Fruit fly (Drosophila melanogaster) whole organism, embryonic: ENCODE data around the gene Rrp1.

Source experiments
- CG10959 ChIP-seq: fragments of 200-800 bp; sonication (Bioruptor generic); IDR thresholded peaks from 2 replicates; pipeline ENCODE4 v1.3.6; 2022; ENCODE audit warnings: missing biosample characterization, missing genetic modification characterization
- CG11398 ChIP-seq: fragments of 200-800 bp; sonication (Bioruptor generic); optimal IDR thresholded peaks from 2 replicates; lab custom pipeline; 2016; ENCODE audit warnings: missing biosample characterization, missing genetic modification characterization
- CG11504 ChIP-seq: fragments of 200-800 bp; sonication (Bioruptor generic); optimal IDR thresholded peaks from 3 replicates; lab custom pipeline; 2019; ENCODE audit warnings: missing biosample characterization, mild to moderate bottlenecking, missing genetic modification characterization, moderate library complexity
- CG11695 ChIP-seq: fragments of 200-800 bp; sonication (Bioruptor generic); IDR thresholded peaks from 3 replicates; pipeline ENCODE4 v1.3.6; 2022; ENCODE audit warnings: missing biosample characterization, missing genetic modification characterization
- CG12299 ChIP-seq: fragments of 200-800 bp; sonication (Bioruptor generic); optimal IDR thresholded peaks from 2 replicates; lab custom pipeline; 2018; ENCODE audit warnings: missing biosample characterization, mild to moderate bottlenecking, missing genetic modification characterization
- CG12391 ChIP-seq: fragments of 200-800 bp; sonication (Bioruptor generic); optimal IDR thresholded peaks from 3 replicates; lab custom pipeline; 2018; ENCODE audit warnings: missing biosample characterization, mild to moderate bottlenecking, missing genetic modification characterization, moderate library complexity
- CG13894 ChIP-seq: fragments of 200-800 bp; sonication (Bioruptor generic); optimal IDR thresholded peaks from 3 replicates; lab custom pipeline; 2018; ENCODE audit warnings: missing biosample characterization, mild to moderate bottlenecking, missing genetic modification characterization, moderate library complexity
- CG15514 ChIP-seq: fragments of 200-800 bp; sonication (Bioruptor generic); optimal IDR thresholded peaks from 3 replicates; lab custom pipeline; 2017; ENCODE audit warnings: missing biosample characterization, missing genetic modification characterization, mild to moderate bottlenecking, moderate library complexity, missing genetic modification reagents
- CG17361 ChIP-seq: fragments of 200-800 bp; sonication (Bioruptor generic); IDR thresholded peaks from 3 replicates; pipeline ENCODE4 v1.3.6; 2022; ENCODE audit warnings: missing biosample characterization, missing genetic modification characterization
- CG2202 ChIP-seq: fragments of 200-800 bp; sonication (Bioruptor generic); optimal IDR thresholded peaks from 2 replicates; lab custom pipeline; 2018; ENCODE audit warnings: missing biosample characterization, mild to moderate bottlenecking, missing genetic modification characterization
- CG33213 ChIP-seq: fragments of 200-800 bp; sonication (Bioruptor generic); optimal IDR thresholded peaks from 3 replicates; lab custom pipeline; 2016; ENCODE audit warnings: missing biosample characterization, missing genetic modification characterization
- CG34224 ChIP-seq: fragments of 200-800 bp; sonication (Bioruptor generic); IDR thresholded peaks from 3 replicates; pipeline ENCODE4 v1.3.6; 2022; ENCODE audit warnings: missing biosample characterization, missing genetic modification characterization; ENCODE audit not compliant: partially characterized antibody
- CG3726 ChIP-seq: fragments of 200-800 bp; sonication (Bioruptor generic); IDR thresholded peaks from 3 replicates; pipeline ENCODE4, ENCODE4 v1.3.6; 2022; ENCODE audit warnings: missing biosample characterization, missing genetic modification characterization
- CG3847 ChIP-seq: fragments of 200-800 bp; sonication (Bioruptor generic); IDR thresholded peaks from 2 replicates; pipeline ENCODE4 v1.3.6; 2022; ENCODE audit warnings: missing biosample characterization, missing genetic modification characterization
- CG4282 ChIP-seq: fragments of 200-800 bp; sonication (Bioruptor generic); optimal IDR thresholded peaks from 2 replicates; lab custom pipeline; 2016; ENCODE audit warnings: missing biosample characterization, missing genetic modification characterization
- CG4360 ChIP-seq: fragments of 200-800 bp; sonication (Bioruptor generic); IDR thresholded peaks from 2 replicates; pipeline ENCODE4 v1.3.6; 2022; ENCODE audit warnings: missing biosample characterization, missing genetic modification characterization
- CG4617 ChIP-seq: fragments of 200-800 bp; sonication (Bioruptor generic); optimal IDR thresholded peaks from 3 replicates; lab custom pipeline; 2016; ENCODE audit warnings: missing biosample characterization, missing genetic modification characterization, borderline replicate concordance
- CG8765 ChIP-seq: fragments of 200-800 bp; sonication (Bioruptor generic); IDR thresholded peaks from 2 replicates; pipeline ENCODE4 v1.3.6; 2022; ENCODE audit warnings: missing biosample characterization, missing genetic modification characterization
- CG9437 ChIP-seq: fragments of 200-800 bp; sonication (Bioruptor generic); optimal IDR thresholded peaks from 2 replicates; lab custom pipeline; 2018; ENCODE audit warnings: missing biosample characterization, mild to moderate bottlenecking, missing genetic modification characterization
- CG9609 ChIP-seq: fragments of 200-800 bp; sonication (Bioruptor generic); optimal IDR thresholded peaks from 3 replicates; lab custom pipeline; 2016; ENCODE audit warnings: missing biosample characterization, missing genetic modification characterization
- CG9932 ChIP-seq: fragments of 200-800 bp; sonication (Bioruptor generic); IDR thresholded peaks from 2 replicates; pipeline ENCODE4 v1.3.6; 2022; ENCODE audit warnings: missing biosample characterization, missing genetic modification characterization
- CTCF ChIP-seq: fragments of 200-800 bp; sonication (Bioruptor generic); optimal IDR thresholded peaks from 2 replicates; lab custom pipeline; 2017; ENCODE audit warnings: missing biosample characterization, mild to moderate bottlenecking, missing genetic modification characterization, moderate library complexity
- Hand ChIP-seq: fragments of 200-800 bp; sonication (Bioruptor generic); optimal IDR thresholded peaks from 2 replicates; lab custom pipeline; 2017; ENCODE audit warnings: mild to moderate bottlenecking, missing biosample characterization, missing genetic modification reagents, missing genetic modification characterization
- MTF-1 ChIP-seq: fragments of 200-800 bp; sonication (Bioruptor generic); optimal IDR thresholded peaks from 2 replicates; lab custom pipeline; 2018; ENCODE audit warnings: missing biosample characterization, mild to moderate bottlenecking, missing genetic modification characterization, borderline replicate concordance
- Myb ChIP-seq: fragments of 200-800 bp; sonication (Bioruptor generic); optimal IDR thresholded peaks from 2 replicates; lab custom pipeline; 2016; ENCODE audit warnings: missing biosample characterization, missing genetic modification characterization
- NfI ChIP-seq: fragments of 200-800 bp; sonication (Bioruptor generic); optimal IDR thresholded peaks from 3 replicates; lab custom pipeline; 2018; ENCODE audit warnings: missing biosample characterization, mild to moderate bottlenecking, missing genetic modification characterization, moderate library complexity
- Sin3A ChIP-seq: fragments of >200 bp; optimal IDR thresholded peaks from 2 replicates; lab custom pipeline; 2018
- Sry-β ChIP-seq: fragments of 200-800 bp; sonication (Bioruptor generic); optimal IDR thresholded peaks from 2 replicates; lab custom pipeline; 2018; ENCODE audit warnings: missing biosample characterization, mild to moderate bottlenecking, missing genetic modification characterization, moderate library complexity
- cas ChIP-seq: fragments of 200-800 bp; sonication (Bioruptor generic); IDR thresholded peaks from 2 replicates; pipeline ENCODE4 v1.3.6; 2022; ENCODE audit warnings: missing biosample characterization, missing genetic modification characterization
- chif ChIP-seq, 2 experiments: fragments of 200-800 bp; sonication (Bioruptor generic); optimal IDR thresholded peaks; 3 replicates each; lab custom pipeline; 2016; ENCODE audit warnings: missing biosample characterization in 2 of 2, missing genetic modification characterization in 2 of 2
- croc ChIP-seq: fragments of 200-800 bp; sonication (Bioruptor generic); conservative IDR thresholded peaks from 3 replicates; pipeline ENCODE4 v1.3.6; 2022; ENCODE audit warnings: missing biosample characterization, missing genetic modification characterization
- crp ChIP-seq, 2 experiments: fragments of 200-800 bp; sonication (Bioruptor generic); optimal IDR thresholded peaks; 2 replicates in 1 of 2; 3 replicates in 1 of 2; lab custom pipeline; 2017; ENCODE audit warnings: missing biosample characterization in 2 of 2, missing genetic modification characterization in 2 of 2, mild to moderate bottlenecking in 1 of 2, moderate library complexity in 1 of 2
- dmrt99B ChIP-seq: fragments of 200-800 bp; sonication (Bioruptor generic); optimal IDR thresholded peaks from 2 replicates; lab custom pipeline; 2018; ENCODE audit warnings: missing biosample characterization, mild to moderate bottlenecking, missing genetic modification characterization, moderate library complexity
- dysf ChIP-seq: fragments of 200-800 bp; sonication (Bioruptor generic); IDR thresholded peaks from 3 replicates; pipeline ENCODE4 v1.3.6; 2022; ENCODE audit warnings: missing biosample characterization, missing genetic modification characterization
- eyg ChIP-seq: fragments of 200-800 bp; sonication (Bioruptor generic); optimal IDR thresholded peaks from 3 replicates; lab custom pipeline; 2016; ENCODE audit warnings: missing biosample characterization, missing genetic modification characterization
- fd96Cb ChIP-seq: fragments of 200-800 bp; sonication (Bioruptor generic); optimal IDR thresholded peaks from 2 replicates; lab custom pipeline; 2018; ENCODE audit warnings: missing biosample characterization, mild to moderate bottlenecking, missing genetic modification characterization, moderate library complexity
- gt ChIP-seq: fragments of 200-800 bp; sonication (Bioruptor generic); IDR thresholded peaks from 2 replicates; pipeline ENCODE4 v1.3.6; 2022; ENCODE audit warnings: missing biosample characterization, missing genetic modification characterization
- jigr1 ChIP-seq: fragments of 200-800 bp; sonication (Bioruptor generic); IDR thresholded peaks from 3 replicates; pipeline ENCODE4 v1.3.6; 2022; ENCODE audit warnings: missing biosample characterization, missing genetic modification characterization
- jumu ChIP-seq: fragments of 200-800 bp; sonication (Bioruptor generic); optimal IDR thresholded peaks from 3 replicates; lab custom pipeline; 2016; ENCODE audit warnings: missing biosample characterization, missing genetic modification characterization
- klu ChIP-seq: fragments of 200-800 bp; sonication (Bioruptor generic); IDR thresholded peaks from 2 replicates; pipeline ENCODE4 v1.3.6; 2022; ENCODE audit warnings: missing biosample characterization, missing genetic modification characterization
- lmd ChIP-seq: fragments of 200-800 bp; sonication (Bioruptor generic); IDR thresholded peaks from 2 replicates; pipeline ENCODE4 v1.3.6; 2022; ENCODE audit warnings: missing biosample characterization, missing genetic modification characterization
- maf-S ChIP-seq: fragments of 200-800 bp; sonication (Bioruptor generic); optimal IDR thresholded peaks from 2 replicates; lab custom pipeline; 2016; ENCODE audit warnings: missing biosample characterization, missing genetic modification characterization
- otp ChIP-seq: fragments of 200-800 bp; sonication (Bioruptor generic); IDR thresholded peaks from 3 replicates; pipeline ENCODE4, ENCODE4 v1.3.6; 2022; ENCODE audit warnings: missing biosample characterization, missing genetic modification characterization
- phol ChIP-seq: fragments of 200-800 bp; sonication (Bioruptor generic); optimal IDR thresholded peaks from 3 replicates; lab custom pipeline; 2018; ENCODE audit warnings: missing biosample characterization, mild to moderate bottlenecking, missing genetic modification characterization, moderate library complexity
- row ChIP-seq: fragments of 200-800 bp; sonication (Bioruptor generic); IDR thresholded peaks from 3 replicates; pipeline ENCODE4 v1.3.6; 2022; ENCODE audit warnings: missing biosample characterization, missing genetic modification characterization
- sens-2 ChIP-seq: fragments of 200-800 bp; sonication (Bioruptor generic); IDR thresholded peaks from 2 replicates; pipeline ENCODE4 v1.3.6; 2022; ENCODE audit warnings: missing biosample characterization, missing genetic modification characterization
- sima ChIP-seq: fragments of 200-800 bp; sonication (Bioruptor generic); optimal IDR thresholded peaks from 2 replicates; lab custom pipeline; 2016; ENCODE audit warnings: missing biosample characterization, missing genetic modification characterization
- ssp ChIP-seq: fragments of 200-800 bp; sonication (Bioruptor generic); IDR thresholded peaks from 2 replicates; pipeline ENCODE4 v1.3.6; 2022; ENCODE audit warnings: missing biosample characterization, missing genetic modification characterization
- tna ChIP-seq: fragments of 200-800 bp; sonication (Bioruptor generic); IDR thresholded peaks from 2 replicates; pipeline ENCODE4 v1.3.6; 2022; ENCODE audit warnings: missing biosample characterization, missing genetic modification characterization; ENCODE audit not compliant: partially characterized antibody
- usp ChIP-seq: fragments of >200 bp; optimal IDR thresholded peaks from 2 replicates; lab custom pipeline; 2017; ENCODE audit warnings: missing biosample characterization, missing genetic modification characterization
- vvl ChIP-seq: fragments of 200-800 bp; sonication (Bioruptor generic); IDR thresholded peaks from 2 replicates; pipeline ENCODE4 v1.3.6; 2022; ENCODE audit warnings: missing biosample characterization, missing genetic modification characterization
- zfh2 ChIP-seq: fragments of 200-800 bp; sonication (Bioruptor generic); optimal IDR thresholded peaks from 2 replicates; lab custom pipeline; 2016; ENCODE audit warnings: missing biosample characterization, missing genetic modification characterization

Gene Rrp1

dm6 chr2L:2976829-2977228 lies 4.5 kb upstream of the Rrp1 start, which contains the start of the genes CG9641 and CG3165 (continued):
- TF ChIP-seq gt (GFP tag; lab: Robert Waterston, UW) (peak; percentile 55; the same call in 1 of the 2 replicates), Hand (GFP tag; lab: Kevin White, UChicago) (peak; percentile 50), otp (GFP tag; lab: Robert Waterston, UW) (peak; percentile 55; the same call in 1 of the 3 replicates), CTCF (GFP tag; lab: Kevin White, UChicago) (peak; percentile 35), CG9932 (GFP tag; lab: Robert Waterston, UW) (peak; percentile 91), croc (GFP tag; lab: Robert Waterston, UW) (peak; percentile 76), CG12299 (tag; lab: Kevin White, UChicago) (peak; percentile 66), usp (GFP tag; lab: Kevin White, UChicago) (no peak), CG4360 (no peak; the same call in 1 of the 2 replicates), CG2202 (tag; lab: Kevin White, UChicago) (peak; percentile 61), chif (GFP tag; optimal IDR thresholded peaks at IDR 0.05; lab: Kevin White, UChicago) (peak; percentile 83 to 90), eyg (GFP tag; lab: Kevin White, UChicago) (peak; percentile 81), dysf (GFP tag; lab: Robert Waterston, UW) (peak; percentile 84), CG34224 (GFP tag; lab: Robert Waterston, UW) (peak; percentile 98), zfh2 (GFP tag; lab: Kevin White, UChicago) (peak; percentile 88), sima (GFP tag; lab: Kevin White, UChicago) (peak; percentile 10), CG12391 (tag; lab: Kevin White, UChicago) (peak; percentile 87), CG4282 (GFP tag; lab: Kevin White, UChicago) (peak; percentile 82), CG9437 (GFP tag; lab: Kevin White, UChicago) (peak; percentile 69), CG13894 (tag; lab: Kevin White, UChicago) (peak; percentile 86), row (peak; percentile 98), CG4617 (GFP tag; lab: Kevin White, UChicago) (peak; percentile 86), CG11695 (GFP tag; lab: Robert Waterston, UW) (peak; percentile 77), phol (tag; lab: Kevin White, UChicago) (peak; percentile 88), fd96Cb (tag; lab: Kevin White, UChicago) (peak; percentile 74), sens-2 (GFP tag; lab: Robert Waterston, UW) (0 out of 2 replicates have a peak, but pooled peaks have one; percentile 37), maf-S (peak; percentile 88), klu (GFP tag; lab: Robert Waterston, UW) (peak; percentile 76; the same call in 1 of the 2 replicates), Sry-β (GFP tag; lab: Kevin White, UChicago) (peak; percentile 60), tna (peak; percentile 90), CG33213 (GFP tag; lab: Kevin White, UChicago) (peak; percentile 90), CG8765 (GFP tag; lab: Robert Waterston, UW) (peak; percentile 64), NfI (GFP tag; lab: Kevin White, UChicago) (peak; percentile 87), lmd (peak; percentile 81), CG3847 (peak; percentile 88), CG10959 (peak; percentile 76), Myb (GFP tag; lab: Kevin White, UChicago) (peak; percentile 92), jumu (GFP tag; lab: Kevin White, UChicago) (peak; percentile 90), jigr1 (peak; percentile 79; the same call in 2 of the 3 replicates), CG15514 (GFP tag; lab: Kevin White, UChicago) (peak; percentile 74), CG3726 (GFP tag; lab: Robert Waterston, UW) (no peak; the same call in 2 of the 3 replicates), cas (GFP tag; lab: Robert Waterston, UW) (peak; percentile 63), dmrt99B (tag; lab: Kevin White, UChicago) (no peak), CG11504 (tag; lab: Kevin White, UChicago) (no peak), CG11398 (GFP tag; lab: Kevin White, UChicago) (peak; percentile 82), Sin3A (lab: Kevin White, UChicago) (peak; percentile 76), vvl (GFP tag; lab: Robert Waterston, UW) (peak; percentile 81), MTF-1 (GFP tag; lab: Kevin White, UChicago) (peak; percentile 51), ssp (GFP tag; lab: Robert Waterston, UW) (peak; percentile 76), crp (GFP tag; optimal IDR thresholded peaks at IDR 0.05; lab: Kevin White, UChicago) (peak in 1 of 2 experiments; percentile 46), CG9609 (GFP tag; lab: Kevin White, UChicago) (peak; percentile 87), CG17361 (no peak; the same call in 1 of the 3 replicates)
